Worm (Caenorhabditis elegans) whole organism, mixed stage, embryonic: ENCODE results near the gene mup-4.
A peak's percentile ranks its signal among the peaks of the same experiment; 100 is the strongest.

Experiments used
- M03D4.4 ChIP-seq: sonication (generic microtip); optimal IDR thresholded peaks from 2 replicates; lab custom pipeline; 2017; ENCODE audit warnings: mild to moderate bottlenecking, missing genetic modification characterization, missing compliant biosample characterization
- bed-3 ChIP-seq: fragments of 200-800 bp; sonication (Bioruptor generic); optimal IDR thresholded peaks from 3 replicates; lab custom pipeline; 2018; ENCODE audit warnings: mild to moderate bottlenecking, missing genetic modification characterization, moderate library complexity, missing compliant biosample characterization
- blmp-1 ChIP-seq: fragments of 150-350 bp; optimal IDR thresholded peaks from 2 replicates; lab custom pipeline; 2014; ENCODE audit warnings: missing biosample characterization, missing genetic modification characterization
- ceh-39 ChIP-seq: fragments of 150-350 bp; optimal IDR thresholded peaks from 2 replicates; lab custom pipeline; 2014; ENCODE audit warnings: missing biosample characterization, missing genetic modification characterization
- ceh-43 ChIP-seq: fragments of 200-800 bp; sonication (Bioruptor generic); optimal IDR thresholded peaks from 2 replicates; lab custom pipeline; 2018; ENCODE audit warnings: mild to moderate bottlenecking, missing genetic modification characterization, moderate library complexity, missing compliant biosample characterization
- ceh-83 ChIP-seq: fragments of 200-800 bp; sonication (Bioruptor generic); optimal IDR thresholded peaks from 2 replicates; lab custom pipeline; 2018; ENCODE audit warnings: mild to moderate bottlenecking, missing genetic modification characterization, missing compliant biosample characterization
- ces-1 ChIP-seq: fragments of 150-350 bp; optimal IDR thresholded peaks from 2 replicates; lab custom pipeline; 2014; ENCODE audit warnings: missing biosample characterization, missing genetic modification reagents, missing genetic modification characterization
- cnd-1 ChIP-seq: fragments of 200-800 bp; sonication (Bioruptor generic); optimal IDR thresholded peaks from 2 replicates; lab custom pipeline; 2018; ENCODE audit warnings: mild to moderate bottlenecking, missing genetic modification characterization, missing compliant biosample characterization
- drap-1 ChIP-seq: fragments of 200-800 bp; sonication (Bioruptor generic); optimal IDR thresholded peaks from 3 replicates; lab custom pipeline; 2018; ENCODE audit warnings: mild to moderate bottlenecking, missing genetic modification characterization, missing compliant biosample characterization
- elt-1 ChIP-seq: sonication (generic microtip); optimal IDR thresholded peaks from 2 replicates; lab custom pipeline; 2017; ENCODE audit warnings: missing genetic modification characterization, mild to moderate bottlenecking, missing compliant biosample characterization, antibody characterized with exemption, moderate library complexity, borderline replicate concordance; ENCODE audit not compliant: insufficient read depth
- elt-3 ChIP-seq: fragments of 150-350 bp; optimal IDR thresholded peaks from 2 replicates; lab custom pipeline; 2014; ENCODE audit warnings: missing biosample characterization, missing genetic modification characterization
- flh-1 ChIP-seq: fragments of 200-800 bp; sonication (Bioruptor generic); optimal IDR thresholded peaks from 2 replicates; lab custom pipeline; 2018; ENCODE audit warnings: mild to moderate bottlenecking, missing genetic modification characterization, moderate library complexity, missing compliant biosample characterization
- ham-2 ChIP-seq: fragments of 200-800 bp; sonication (Bioruptor generic); optimal IDR thresholded peaks from 2 replicates; lab custom pipeline; 2018; ENCODE audit warnings: mild to moderate bottlenecking, missing genetic modification characterization, missing compliant biosample characterization
- hlh-1 ChIP-seq: fragments of 150-350 bp; optimal IDR thresholded peaks from 2 replicates; lab custom pipeline; 2014; ENCODE audit warnings: missing biosample characterization, missing genetic modification reagents, missing genetic modification characterization
- lin-13 ChIP-seq: fragments of 150-350 bp; optimal IDR thresholded peaks from 2 replicates; lab custom pipeline; 2014; ENCODE audit warnings: missing biosample characterization, missing genetic modification characterization
- lin-32 ChIP-seq: fragments of 200-800 bp; sonication (Bioruptor generic); optimal IDR thresholded peaks from 2 replicates; lab custom pipeline; 2018; ENCODE audit warnings: mild to moderate bottlenecking, missing genetic modification characterization, missing compliant biosample characterization
- lsy-2 ChIP-seq: fragments of 150-350 bp; optimal IDR thresholded peaks from 2 replicates; lab custom pipeline; 2014; ENCODE audit warnings: missing biosample characterization, missing genetic modification characterization
- mab-5 ChIP-seq: fragments of 150-350 bp; optimal IDR thresholded peaks from 2 replicates; lab custom pipeline; 2014; ENCODE audit warnings: missing biosample characterization, missing genetic modification characterization
- mep-1 ChIP-seq: fragments of 150-350 bp; optimal IDR thresholded peaks from 2 replicates; lab custom pipeline; 2017; ENCODE audit warnings: missing biosample characterization, missing genetic modification reagents, missing genetic modification characterization, inconsistent platforms
- mls-2 ChIP-seq: sonication (generic microtip); optimal IDR thresholded peaks from 2 replicates; lab custom pipeline; 2016; ENCODE audit warnings: mild to moderate bottlenecking, missing genetic modification characterization, moderate library complexity, missing compliant biosample characterization
- nhr-12 ChIP-seq: fragments of 150-350 bp; optimal IDR thresholded peaks from 2 replicates; lab custom pipeline; 2014; ENCODE audit warnings: missing biosample characterization, missing genetic modification characterization
- nhr-2 ChIP-seq: fragments of 150-350 bp; optimal IDR thresholded peaks from 2 replicates; lab custom pipeline; 2014; ENCODE audit warnings: missing biosample characterization, missing genetic modification characterization
- nhr-237 ChIP-seq: fragments of 150-350 bp; optimal IDR thresholded peaks from 2 replicates; lab custom pipeline; 2014; ENCODE audit warnings: missing biosample characterization, missing genetic modification characterization
- nhr-28 ChIP-seq: fragments of 150-350 bp; optimal IDR thresholded peaks from 2 replicates; lab custom pipeline; 2014; ENCODE audit warnings: missing biosample characterization, missing genetic modification characterization
- nhr-76 ChIP-seq: sonication (generic microtip); optimal IDR thresholded peaks from 2 replicates; lab custom pipeline; 2017; ENCODE audit warnings: missing biosample characterization, missing genetic modification characterization
- pha-4 ChIP-seq: fragments of 150-350 bp; optimal IDR thresholded peaks from 2 replicates; lab custom pipeline; 2018; ENCODE audit warnings: missing biosample characterization, missing genetic modification reagents, missing genetic modification characterization
- sem-2 ChIP-seq: fragments of 200-800 bp; sonication (Bioruptor generic); optimal IDR thresholded peaks from 2 replicates; lab custom pipeline; 2018; ENCODE audit warnings: mild to moderate bottlenecking, missing genetic modification characterization, missing compliant biosample characterization
- snpc-4 ChIP-seq: fragments of 150-350 bp; optimal IDR thresholded peaks from 2 replicates; lab custom pipeline; 2014; ENCODE audit warnings: missing biosample characterization, missing genetic modification characterization
- sptf-1 ChIP-seq: sonication (generic microtip); optimal IDR thresholded peaks from 2 replicates; lab custom pipeline; 2017; ENCODE audit warnings: mild to moderate bottlenecking, missing genetic modification characterization, moderate library complexity, missing compliant biosample characterization
- tbx-8 ChIP-seq: fragments of 200-800 bp; sonication (Bioruptor generic); optimal IDR thresholded peaks from 2 replicates; lab custom pipeline; 2018; ENCODE audit warnings: mild to moderate bottlenecking, missing genetic modification characterization, moderate library complexity, missing compliant biosample characterization
- unc-120 ChIP-seq: sonication (generic microtip); optimal IDR thresholded peaks from 2 replicates; lab custom pipeline; 2017; ENCODE audit warnings: missing genetic modification characterization, missing compliant biosample characterization; ENCODE audit not compliant: poor library complexity, severe bottlenecking
- unc-39 ChIP-seq: fragments of 150-350 bp; optimal IDR thresholded peaks from 2 replicates; lab custom pipeline; 2014; ENCODE audit warnings: missing biosample characterization, missing genetic modification characterization
- unc-62 ChIP-seq: fragments of 150-350 bp; optimal IDR thresholded peaks from 2 replicates; lab custom pipeline; 2014; ENCODE audit warnings: missing biosample characterization, missing genetic modification reagents, missing genetic modification characterization
- zip-8 ChIP-seq: fragments of 150-350 bp; optimal IDR thresholded peaks from 2 replicates; lab custom pipeline; 2014; ENCODE audit warnings: missing biosample characterization, missing genetic modification characterization
- ztf-11 ChIP-seq: fragments of 150-350 bp; optimal IDR thresholded peaks from 2 replicates; lab custom pipeline; 2014; ENCODE audit warnings: missing biosample characterization, missing genetic modification characterization

Gene mup-4

ce11 chrIII:7526974-7527466 is 38.1 kb upstream of the mup-4 start:
- TF ChIP-seq lsy-2 (tag; lab: Kevin White, UChicago) (peak; percentile 30), nhr-2 (tag; lab: Kevin White, UChicago) (no peak), ztf-11 (tag; lab: Kevin White, UChicago) (no peak), bed-3 (no peak), lin-32 (no peak), sem-2 (GFP tag; lab: Kevin White, UChicago) (no peak), ham-2 (GFP tag; lab: Kevin White, UChicago) (no peak), M03D4.4 (no peak), unc-62 (peak; percentile 81)

- TF ChIP-seq mab-5 (tag; lab: Kevin White, UChicago) (no peak), unc-62 (peak; percentile 64), lin-32 (no peak), unc-120 (tag; lab: Kevin White, UChicago) (no peak), elt-1 (tag; lab: Kevin White, UChicago) (peak; percentile 27), cnd-1 (tag; lab: Kevin White, UChicago) (no peak), lsy-2 (tag; lab: Kevin White, UChicago) (peak; percentile 15), hlh-1 (peak; percentile 1), pha-4 (tag; lab: Kevin White, UChicago) (no peak)
Measured at ce11 chrIII:7524830-7525344, 36.0 kb upstream of the mup-4 start.

- TF ChIP-seq ces-1 (GFP tag; lab: Kevin White, UChicago): no peak
- no peak for TF ChIP-seq nhr-12 (tag; lab: Kevin White, UChicago)
- TF ChIP-seq cnd-1 (tag; lab: Kevin White, UChicago): no peak
- TF ChIP-seq flh-1 (GFP tag; lab: Kevin White, UChicago): no peak
- TF ChIP-seq snpc-4 (tag; lab: Kevin White, UChicago): no peak
- TF ChIP-seq nhr-237 (tag; lab: Kevin White, UChicago): no peak
- no peak for TF ChIP-seq unc-120 (tag; lab: Kevin White, UChicago)
- no peak for TF ChIP-seq ztf-11 (tag; lab: Kevin White, UChicago)
- TF ChIP-seq, all 35 proteins: peak for 0
Measured at ce11 chrIII:7521163-7521562, 32.3 kb upstream of the mup-4 start, which contains the start of gene lig-4. lig-4 (plus strand) TSS chrIII:7521463.

- TF ChIP-seq lin-13 (tag; lab: Kevin White, UChicago) (peak; percentile 59), nhr-237 (tag; lab: Kevin White, UChicago) (no peak), cnd-1 (tag; lab: Kevin White, UChicago) (peak; percentile 65), nhr-12 (tag; lab: Kevin White, UChicago) (no peak), tbx-8 (GFP tag; lab: Kevin White, UChicago) (no peak), elt-3 (tag; lab: Kevin White, UChicago) (no peak), drap-1 (GFP tag; lab: Kevin White, UChicago) (peak; percentile 74), snpc-4 (tag; lab: Kevin White, UChicago) (no peak), pha-4 (tag; lab: Kevin White, UChicago) (peak; percentile 38), sptf-1 (tag; lab: Kevin White, UChicago) (peak; percentile 70), ceh-83 (GFP tag; lab: Kevin White, UChicago) (peak; percentile 18), lin-32 (peak; percentile 51), unc-62 (no peak), unc-39 (tag; lab: Kevin White, UChicago) (no peak), nhr-28 (tag; lab: Kevin White, UChicago) (no peak), ceh-43 (no peak), mep-1 (no peak), ztf-11 (tag; lab: Kevin White, UChicago) (no peak), sem-2 (GFP tag; lab: Kevin White, UChicago) (peak; percentile 33), mls-2 (tag; lab: Kevin White, UChicago) (peak; percentile 47), blmp-1 (tag; lab: Kevin White, UChicago) (no peak), ceh-39 (tag; lab: Kevin White, UChicago) (no peak), ham-2 (GFP tag; lab: Kevin White, UChicago) (no peak), hlh-1 (no peak), mab-5 (tag; lab: Kevin White, UChicago) (no peak), zip-8 (tag; lab: Kevin White, UChicago) (no peak), bed-3 (no peak), ces-1 (GFP tag; lab: Kevin White, UChicago) (no peak), lsy-2 (tag; lab: Kevin White, UChicago) (no peak), elt-1 (tag; lab: Kevin White, UChicago) (no peak), flh-1 (GFP tag; lab: Kevin White, UChicago) (no peak), nhr-76 (tag; lab: Kevin White, UChicago) (no peak), unc-120 (tag; lab: Kevin White, UChicago) (peak; percentile 17), M03D4.4 (peak; percentile 29), nhr-2 (tag; lab: Kevin White, UChicago) (no peak)
Measured at ce11 chrIII:7520672-7521071, 31.8 kb upstream of the mup-4 start, which contains the start of the genes cux-7 and C07H6.2. cux-7 (minus strand) TSS chrIII:7520845. C07H6.2 (plus strand) TSS chrIII:7521009.
